Worm (Caenorhabditis elegans): Measurements from ENCODE around the gene vem-1.

ce11 chrX:8089916-8090315 is 1.5 kb upstream of the vem-1 start:
- TF ChIP-seq T22C8.4 (GFP tag; IDR thresholded peaks at IDR 0.05) (no peak), ztf-23 (GFP tag; IDR thresholded peaks at IDR 0.05) (no peak), flt-1 (GFP tag; IDR thresholded peaks at IDR 0.05) (no peak), tab-1 (GFP tag; IDR thresholded peaks at IDR 0.05) (no peak), ref-1 (GFP tag; conservative IDR thresholded peaks at IDR 0.05) (no peak), med-1 (GFP tag; optimal IDR thresholded peaks at IDR 0.05; ENCODE audit: insufficient read depth) (no peak), ztf-29 (GFP tag; IDR thresholded peaks at IDR 0.05) (no peak), klf-2 (GFP tag; conservative IDR thresholded peaks at IDR 0.05) (no peak), cog-1 (tag; optimal IDR thresholded peaks at IDR 0.05) (no peak)

All from whole organism, midembryonic.